Fruit fly (Drosophila melanogaster) whole organism, adult: ENCODE measurements around the gene Itgbn.
A peak's percentile ranks its signal among the peaks of the same experiment; 100 is the strongest.

Experiments used
- CG12768 ChIP-seq: fragments of 200-800 bp; sonication (Bioruptor generic); optimal IDR thresholded peaks from 2 replicates; lab custom pipeline; 2017; ENCODE audit warnings: missing biosample characterization, missing genetic modification characterization, mild to moderate bottlenecking, moderate library complexity, missing genetic modification reagents
- CG14711 ChIP-seq: fragments of 200-800 bp; sonication (Bioruptor generic); optimal IDR thresholded peaks from 2 replicates; lab custom pipeline; 2018; ENCODE audit warnings: missing biosample characterization, mild to moderate bottlenecking, missing genetic modification characterization, moderate library complexity
- CG1620 ChIP-seq: fragments of 200-800 bp; sonication (Bioruptor generic); optimal IDR thresholded peaks from 2 replicates; lab custom pipeline; 2016; ENCODE audit warnings: missing biosample characterization, missing genetic modification characterization
- CG33017 ChIP-seq: fragments of 200-800 bp; sonication (Bioruptor generic); optimal IDR thresholded peaks from 2 replicates; lab custom pipeline; 2018; ENCODE audit warnings: missing biosample characterization, mild to moderate bottlenecking, missing genetic modification characterization, moderate library complexity
- CG5204 ChIP-seq: fragments of 200-800 bp; sonication (Bioruptor generic); optimal IDR thresholded peaks from 2 replicates; lab custom pipeline; 2016; ENCODE audit warnings: missing biosample characterization, missing genetic modification characterization
- CG7045 ChIP-seq: fragments of 200-800 bp; sonication (Bioruptor generic); optimal IDR thresholded peaks from 2 replicates; lab custom pipeline; 2017; ENCODE audit warnings: missing biosample characterization, mild to moderate bottlenecking, missing genetic modification characterization
- CG7101 ChIP-seq: fragments of 200-800 bp; sonication (Bioruptor generic); optimal IDR thresholded peaks from 2 replicates; lab custom pipeline; 2018; ENCODE audit warnings: missing biosample characterization, mild to moderate bottlenecking, missing genetic modification characterization, moderate library complexity
- Clk ChIP-seq: fragments of 200-800 bp; sonication (Bioruptor generic); optimal IDR thresholded peaks from 2 replicates; lab custom pipeline; 2017; ENCODE audit warnings: missing biosample characterization, missing genetic modification characterization
- Crg-1 ChIP-seq: fragments of 200-800 bp; sonication (Bioruptor generic); optimal IDR thresholded peaks from 2 replicates; lab custom pipeline; 2016; ENCODE audit warnings: missing biosample characterization, missing genetic modification characterization
- Hr96 ChIP-seq: fragments of 200-800 bp; sonication (Bioruptor generic); optimal IDR thresholded peaks from 2 replicates; lab custom pipeline; 2016; ENCODE audit warnings: missing biosample characterization, missing genetic modification characterization
- Mnt ChIP-seq: fragments of 200-800 bp; sonication (Bioruptor generic); optimal IDR thresholded peaks from 2 replicates; lab custom pipeline; 2016; ENCODE audit warnings: missing biosample characterization, mild to moderate bottlenecking, missing genetic modification characterization
- bab1 ChIP-seq: fragments of 200-800 bp; sonication (Bioruptor generic); optimal IDR thresholded peaks from 3 replicates; lab custom pipeline; 2019; ENCODE audit warnings: missing biosample characterization, mild to moderate bottlenecking, missing genetic modification characterization, moderate library complexity
- cic ChIP-seq: fragments of 200-800 bp; sonication (Bioruptor generic); optimal IDR thresholded peaks from 2 replicates; lab custom pipeline; 2017; ENCODE audit warnings: missing biosample characterization, mild to moderate bottlenecking, missing genetic modification characterization, moderate library complexity
- kay ChIP-seq: fragments of 200-800 bp; sonication (Bioruptor generic); peaks from one replicate; lab custom pipeline; 2016; ENCODE audit warnings: missing biosample characterization, missing genetic modification characterization, borderline replicate concordance
- pad ChIP-seq: fragments of 200-800 bp; sonication (Bioruptor generic); optimal IDR thresholded peaks from 3 replicates; lab custom pipeline; 2017; ENCODE audit warnings: missing biosample characterization, missing genetic modification characterization, mild to moderate bottlenecking, moderate library complexity, missing genetic modification reagents
- tj ChIP-seq: fragments of 200-800 bp; sonication (Bioruptor generic); optimal IDR thresholded peaks from 3 replicates; lab custom pipeline; 2017; ENCODE audit warnings: missing biosample characterization, mild to moderate bottlenecking, missing genetic modification characterization, moderate library complexity
- toe ChIP-seq: fragments of 200-800 bp; sonication (Bioruptor generic); optimal IDR thresholded peaks from 2 replicates; lab custom pipeline; 2016; ENCODE audit warnings: missing biosample characterization, missing genetic modification characterization

Gene Itgbn

dm6 chr2L:21052783-21053463, at the start of gene Itgbn:
Gene Itgbn, plus strand, starts transcription at chr2L:21053033.
- TF ChIP-seq tj (GFP tag; lab: Kevin White, UChicago): no peak
- TF ChIP-seq Mnt (GFP tag; lab: Kevin White, UChicago): peak; percentile 48

DNA sequence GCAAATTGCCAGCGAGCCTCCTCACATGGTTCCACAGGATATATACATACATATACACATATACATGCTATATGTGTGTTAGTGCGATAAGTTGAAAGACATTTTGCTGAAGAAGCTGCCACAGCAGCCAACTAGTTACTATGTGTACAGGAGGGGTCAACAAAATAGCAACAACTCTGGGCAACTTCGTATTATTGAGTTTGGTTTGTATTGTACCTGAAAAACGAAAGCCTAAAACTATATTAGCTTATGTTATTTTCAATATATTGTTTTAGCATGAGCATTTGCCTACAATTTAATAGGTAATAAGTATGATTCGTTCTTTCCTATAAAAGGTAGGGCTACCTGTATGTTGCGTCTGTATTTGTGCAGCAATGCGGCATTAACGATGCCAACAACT, 48.0 kb upstream of the Itgbn start:
- TF ChIP-seq CG12768 (no peak), kay (GFP tag; lab: Kevin White, UChicago) (peak; percentile 12)

DNA sequence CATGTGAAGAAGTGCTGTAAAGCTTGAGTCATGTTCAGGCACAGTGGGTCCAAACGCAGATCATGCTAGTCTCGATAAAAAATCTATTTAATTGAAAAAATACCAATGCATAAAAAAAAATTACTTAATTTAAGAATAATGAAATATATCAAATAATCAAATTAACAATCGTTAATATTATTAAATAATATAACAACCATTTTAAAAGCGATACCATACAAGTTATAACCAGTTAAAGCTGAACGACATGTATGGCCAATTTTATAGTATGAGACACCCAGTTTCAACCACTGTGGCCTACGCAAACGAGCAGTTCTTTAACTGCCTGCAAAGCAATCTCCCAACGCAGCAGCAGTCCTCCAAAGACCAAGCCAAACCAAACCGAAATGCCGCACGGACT, 47.4 kb upstream of the Itgbn start:
- TF ChIP-seq toe (no peak), cic (GFP tag; lab: Kevin White, UChicago) (no peak), bab1 (GFP tag; lab: Kevin White, UChicago) (no peak), Mnt (GFP tag; lab: Kevin White, UChicago) (no peak), CG1620 (no peak)

- TF ChIP-seq CG7045 (GFP tag; lab: Kevin White, UChicago) (no peak), CG1620 (no peak), pad (GFP tag; lab: Kevin White, UChicago) (no peak)
Measured at dm6 chr2L:21006592-21006991, 46.2 kb upstream of the Itgbn start.

dm6 chr2L:21008613-21009012, 44.2 kb upstream of the Itgbn start:
- no peak for TF ChIP-seq CG1620
- no peak for TF ChIP-seq kay (GFP tag; lab: Kevin White, UChicago)
- TF ChIP-seq CG7045 (GFP tag; lab: Kevin White, UChicago): no peak
- no peak for TF ChIP-seq tj (GFP tag; lab: Kevin White, UChicago)
- no peak for TF ChIP-seq CG5204 (GFP tag; lab: Kevin White, UChicago)

dm6 chr2L:21009310-21010119, 43.3 kb upstream of the Itgbn start:
- TF ChIP-seq Hr96 (GFP tag; lab: Kevin White, UChicago): no peak
- TF ChIP-seq CG33017: no peak
- TF ChIP-seq pad (GFP tag; lab: Kevin White, UChicago): no peak
- no peak for TF ChIP-seq tj (GFP tag; lab: Kevin White, UChicago)
- no peak for TF ChIP-seq CG7101 (tag; lab: Kevin White, UChicago)
- TF ChIP-seq Clk (GFP tag; lab: Kevin White, UChicago): no peak
- no peak for TF ChIP-seq CG5204 (GFP tag; lab: Kevin White, UChicago)

- TF ChIP-seq CG33017: no peak
- no peak for TF ChIP-seq Crg-1 (GFP tag; lab: Kevin White, UChicago)
- TF ChIP-seq CG12768: no peak
- TF ChIP-seq Hr96 (GFP tag; lab: Kevin White, UChicago): no peak
- TF ChIP-seq kay (GFP tag; lab: Kevin White, UChicago): no peak
Measured at dm6 chr2L:21013119-21013714, 39.6 kb upstream of the Itgbn start.

DNA sequence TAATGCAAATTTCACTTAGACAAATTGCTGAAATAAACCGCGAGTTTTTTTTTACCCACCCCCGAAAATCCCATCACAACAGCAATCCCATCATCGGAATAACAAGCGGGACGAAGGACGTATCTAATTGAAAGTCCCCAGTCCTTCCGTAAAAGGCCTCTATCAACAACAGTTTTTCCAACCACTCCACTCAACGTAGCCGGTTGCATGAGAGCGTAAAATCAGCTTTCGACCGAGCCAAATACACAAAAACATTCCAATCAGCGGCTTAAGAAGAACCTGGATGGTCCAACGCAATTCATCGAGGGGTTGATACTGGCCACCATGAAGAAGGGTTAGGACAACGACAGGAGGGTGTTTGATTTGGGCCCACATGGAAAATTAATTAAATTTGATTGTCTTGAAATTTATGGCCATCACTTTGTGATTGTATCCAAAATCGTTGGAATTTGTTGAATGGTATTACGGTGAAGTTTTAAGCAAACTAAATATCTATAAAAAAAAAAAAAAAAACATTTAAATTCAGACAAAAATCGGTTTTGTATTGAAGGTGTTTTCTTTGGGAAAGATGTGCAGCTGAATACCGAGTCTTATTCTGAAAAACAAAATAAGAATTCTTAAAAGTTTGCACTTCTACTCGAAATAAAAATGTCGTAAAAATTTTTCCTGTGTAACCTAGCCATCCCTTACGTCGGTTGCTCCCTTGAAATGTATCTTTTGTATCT, 38.1 kb upstream of the Itgbn start:
- TF ChIP-seq CG7101 (tag; lab: Kevin White, UChicago) (no peak), Crg-1 (GFP tag; lab: Kevin White, UChicago) (no peak), CG7045 (GFP tag; lab: Kevin White, UChicago) (no peak), Mnt (GFP tag; lab: Kevin White, UChicago) (no peak), Hr96 (GFP tag; lab: Kevin White, UChicago) (no peak), CG14711 (tag; lab: Kevin White, UChicago) (no peak), Clk (GFP tag; lab: Kevin White, UChicago) (no peak)
